Fruit fly (Drosophila melanogaster): ENCODE results near the gene RecQ5.

Gene RecQ5

dm6 chr3L:14650348-14650747 is 18.5 kb upstream of the RecQ5 start (continued):
- TF ChIP-seq fd96Cb (tag; optimal IDR thresholded peaks at IDR 0.05) (no peak), kah (GFP tag; optimal IDR thresholded peaks at IDR 0.05) (no peak), CG6254 (GFP tag; optimal IDR thresholded peaks at IDR 0.05) (peak; percentile 24), CG14441 (GFP tag; IDR thresholded peaks at IDR 0.05) (0 out of 2 replicates have a peak, but pooled peaks have one; percentile 15), CG12236 (GFP tag; optimal IDR thresholded peaks at IDR 0.05) (no peak), pita (GFP tag; optimal IDR thresholded peaks at IDR 0.05) (no peak), CG15269 (tag; optimal IDR thresholded peaks at IDR 0.05) (no peak), CG2712 (tag; optimal IDR thresholded peaks at IDR 0.05) (peak; percentile 2), cato (GFP tag; optimal IDR thresholded peaks at IDR 0.05; ENCODE audit: borderline replicate concordance) (no peak), CG12391 (tag; optimal IDR thresholded peaks at IDR 0.05) (peak; percentile 5), chn (GFP tag; optimal IDR thresholded peaks at IDR 0.05) (no peak), CG14965 (GFP tag; optimal IDR thresholded peaks at IDR 0.05; ENCODE audit: borderline replicate concordance) (no peak), CG15601 (tag; optimal IDR thresholded peaks at IDR 0.05) (peak; percentile 25), CG10431 (GFP tag; optimal IDR thresholded peaks at IDR 0.05) (peak; percentile 13), pum (GFP tag; optimal IDR thresholded peaks at IDR 0.05) (no peak), row (GFP tag; IDR thresholded peaks at IDR 0.05) (0 out of 3 replicates have a peak, but pooled peaks have one; percentile 11), Stat92E (GFP tag; optimal IDR thresholded peaks at IDR 0.05) (peak in 1 of 3 experiments; percentile 67), CG10543 (GFP tag; optimal IDR thresholded peaks at IDR 0.05) (peak; percentile 4), CG12942 (GFP tag; optimal IDR thresholded peaks at IDR 0.05) (no peak), eve (GFP tag; optimal IDR thresholded peaks at IDR 0.05) (peak in 1 of 2 experiments; percentile 53)

dm6 chr3L:14648922-14649321 is 17.0 kb upstream of the RecQ5 start:
- no peak for TF ChIP-seq maf-S (GFP tag; optimal IDR thresholded peaks at IDR 0.05)
- no peak for TF ChIP-seq nom (GFP tag; optimal IDR thresholded peaks at IDR 0.05)
- peak; percentile 55 for TF ChIP-seq crol (GFP tag; IDR thresholded peaks at IDR 0.05)
- TF ChIP-seq bsh (GFP tag; optimal IDR thresholded peaks at IDR 0.05), result peak in 1 of 2 experiments; percentile 47
- TF ChIP-seq Taf1 (GFP tag; IDR thresholded peaks at IDR 0.05), result no peak
- TF ChIP-seq eve (GFP tag; optimal IDR thresholded peaks at IDR 0.05), result peak in 1 of 2 experiments; percentile 29
- TF ChIP-seq CG30020 (tag; optimal IDR thresholded peaks at IDR 0.05), result no peak
- TF ChIP-seq CG11696 (GFP tag; IDR thresholded peaks at IDR 0.05), result peak; percentile 70

- TF ChIP-seq phol (tag; optimal IDR thresholded peaks at IDR 0.05) (no peak), CG13123 (GFP tag; optimal IDR thresholded peaks at IDR 0.05) (no peak), CG17802 (tag; optimal IDR thresholded peaks at IDR 0.05) (no peak), bsh (GFP tag; optimal IDR thresholded peaks at IDR 0.05) (peak in 1 of 2 experiments; percentile 57), Ets65A (GFP tag) (peak; percentile 57), gem (tag; optimal IDR thresholded peaks at IDR 0.05) (peak; percentile 17), dmrt11E (tag; optimal IDR thresholded peaks at IDR 0.05) (peak; percentile 18), corto (GFP tag; optimal IDR thresholded peaks at IDR 0.05) (peak; percentile 32), CG7987 (GFP tag; optimal IDR thresholded peaks at IDR 0.05) (no peak), sim (GFP tag; IDR thresholded peaks at IDR 0.05) (no peak), CG4360 (GFP tag; IDR thresholded peaks at IDR 0.05) (0 out of 2 replicates have a peak, but pooled peaks have one; percentile 11), Med (GFP tag) (peak; percentile 13), CG2712 (tag; optimal IDR thresholded peaks at IDR 0.05) (peak; percentile 4), prd (optimal IDR thresholded peaks at IDR 0.05) (no peak), prd (GFP tag; IDR thresholded peaks at IDR 0.05) (0 out of 3 replicates have a peak, but pooled peaks have one; percentile 22), ewg (GFP tag; optimal IDR thresholded peaks at IDR 0.05) (peak; percentile 13), zfh1 (GFP tag; IDR thresholded peaks at IDR 0.05) (no peak), nom (GFP tag; optimal IDR thresholded peaks at IDR 0.05) (peak; percentile 49), hth (optimal IDR thresholded peaks at IDR 0.05) (no peak), fd64A (GFP tag; optimal IDR thresholded peaks at IDR 0.05) (no peak), mam (GFP tag; optimal IDR thresholded peaks at IDR 0.05) (no peak), CG14860 (GFP tag; IDR thresholded peaks at IDR 0.05; ENCODE audit: partially characterized antibody) (no peak), Myb (GFP tag; optimal IDR thresholded peaks at IDR 0.05) (no peak)
Measured at dm6 chr3L:14647210-14647869, 15.5 kb upstream of the RecQ5 start.
